Fruit fly (Drosophila melanogaster): Measurements from ENCODE around the gene CG14540.

CG14540 gene

dm6 chr3R:25997068-25997714, 38.1 kb downstream of the CG14540 start (continued):
- TF ChIP-seq CG7357 (GFP tag; IDR thresholded peaks at IDR 0.05) (peak; percentile 58; the same call in 2 of the 3 replicates), CG12744 (GFP tag; optimal IDR thresholded peaks at IDR 0.05) (no peak), NfI (GFP tag; optimal IDR thresholded peaks at IDR 0.05) (peak; percentile 54), Stat92E (GFP tag; optimal IDR thresholded peaks at IDR 0.05) (peak in 1 of 3 experiments; percentile 60), sisA (GFP tag; IDR thresholded peaks at IDR 0.05) (peak; percentile 49), CG33213 (GFP tag; optimal IDR thresholded peaks at IDR 0.05) (no peak), Blimp-1 (GFP tag; optimal IDR thresholded peaks at IDR 0.05) (peak; percentile 87), CG7556 (GFP tag; optimal IDR thresholded peaks at IDR 0.05) (peak; percentile 68), CG6813 (GFP tag; optimal IDR thresholded peaks at IDR 0.05) (peak; percentile 74), CG13123 (GFP tag; optimal IDR thresholded peaks at IDR 0.05) (peak; percentile 68), CG2202 (tag; optimal IDR thresholded peaks at IDR 0.05) (peak; percentile 89), TFAM (GFP tag; optimal IDR thresholded peaks at IDR 0.05) (peak; percentile 23), CG10267 (tag; optimal IDR thresholded peaks at IDR 0.05) (peak; percentile 91), wek (GFP tag; optimal IDR thresholded peaks at IDR 0.05) (no peak), CG15696 (tag; optimal IDR thresholded peaks at IDR 0.05) (peak; percentile 99), repo (GFP tag; optimal IDR thresholded peaks at IDR 0.05) (no peak), CG12299 (tag; optimal IDR thresholded peaks at IDR 0.05) (peak; percentile 6), row (GFP tag; IDR thresholded peaks at IDR 0.05) (peak; percentile 79), odd (GFP tag; optimal IDR thresholded peaks at IDR 0.05) (peak; percentile 79), CG1529 (GFP tag; optimal IDR thresholded peaks at IDR 0.05) (peak; percentile 83), dysf (GFP tag; IDR thresholded peaks at IDR 0.05) (peak; percentile 42; the same call in 1 of the 3 replicates), CG8089 (GFP tag; optimal IDR thresholded peaks at IDR 0.05) (no peak), CG8290 (GFP tag; optimal IDR thresholded peaks at IDR 0.05) (peak; percentile 83), CG8290 (tag; optimal IDR thresholded peaks at IDR 0.05) (peak in 1 of 2 experiments; percentile 47), CG1024 (GFP tag; IDR thresholded peaks at IDR 0.05) (peak; percentile 10; the same call in 1 of the 2 replicates), zen (tag; optimal IDR thresholded peaks at IDR 0.05) (peak; percentile 96), E2f1 (GFP tag; IDR thresholded peaks at IDR 0.05) (peak; percentile 56; the same call in 1 of the 2 replicates), Atf3 (GFP tag; optimal IDR thresholded peaks at IDR 0.05) (peak; percentile 50), CG7839 (tag; optimal IDR thresholded peaks at IDR 0.05) (peak; percentile 87), pb (GFP tag; optimal IDR thresholded peaks at IDR 0.05) (no peak), ewg (GFP tag; optimal IDR thresholded peaks at IDR 0.05) (peak; percentile 71), Dip3 (GFP tag; optimal IDR thresholded peaks at IDR 0.05) (no peak), CG11723 (GFP tag; optimal IDR thresholded peaks at IDR 0.05) (peak; percentile 54), toy (GFP tag; IDR thresholded peaks at IDR 0.05) (no peak), CG4617 (GFP tag; optimal IDR thresholded peaks at IDR 0.05; ENCODE audit: borderline replicate concordance) (peak; percentile 18), CG1603 (tag; optimal IDR thresholded peaks at IDR 0.05) (peak; percentile 12), CG10543 (GFP tag; optimal IDR thresholded peaks at IDR 0.05) (no peak), CG5953 (GFP tag; IDR thresholded peaks at IDR 0.05) (no peak), Lhr (GFP tag; optimal IDR thresholded peaks at IDR 0.05) (peak; percentile 57), CG14860 (GFP tag; IDR thresholded peaks at IDR 0.05; ENCODE audit: partially characterized antibody) (no peak), ham (GFP tag; IDR thresholded peaks at IDR 0.05) (no peak), Fer1 (GFP tag; optimal IDR thresholded peaks at IDR 0.05) (no peak), emc (GFP tag; optimal IDR thresholded peaks at IDR 0.05) (no peak), sima (GFP tag; optimal IDR thresholded peaks at IDR 0.05) (no peak), mld (GFP tag; IDR thresholded peaks at IDR 0.05; ENCODE audit: partially characterized antibody) (no peak), sens (GFP tag) (peak; percentile 95), CG12659 (GFP tag; optimal IDR thresholded peaks at IDR 0.05) (peak; percentile 50), Fer3 (tag; optimal IDR thresholded peaks at IDR 0.05) (peak; percentile 31), lola (GFP tag; optimal IDR thresholded peaks at IDR 0.05) (peak in 1 of 3 experiments; percentile 99)
